Worm (Caenorhabditis elegans) whole organism, dauer: Measurements from ENCODE around the gene ndua-1.

Experiments used
- unc-62 ChIP-seq: sonication (generic microtip); optimal IDR thresholded peaks from 2 replicates; lab custom pipeline; 2017; ENCODE audit warnings: missing biosample characterization, missing genetic modification reagents, missing genetic modification characterization

The ndua-1 gene

DNA sequence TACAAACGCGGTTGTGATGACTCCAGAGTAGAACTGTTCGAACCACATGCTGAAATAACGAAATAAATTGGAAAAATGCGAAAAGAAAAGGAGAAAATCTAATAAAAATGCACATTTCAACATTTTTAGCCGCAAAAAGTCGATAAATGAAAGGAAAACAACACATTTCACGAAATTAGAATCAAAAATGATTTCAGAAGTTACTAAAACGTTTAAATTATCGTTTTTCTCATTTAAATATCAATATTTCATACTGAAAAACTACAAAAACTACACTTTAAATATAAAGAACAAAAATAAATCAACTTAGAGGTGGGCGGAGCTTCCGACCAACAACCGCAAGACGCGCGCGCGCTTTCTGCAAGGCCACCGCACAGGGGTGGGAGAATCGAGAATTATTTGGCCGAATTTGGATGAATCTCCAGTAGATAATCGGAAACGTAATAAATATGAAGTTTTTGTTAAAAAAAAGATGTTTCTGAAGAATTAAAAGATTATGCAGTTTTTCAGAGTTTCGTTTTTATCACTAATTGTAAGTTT lies at the start of gene ndua-1:
TSS of gene ndua-1 (minus strand) at position 51 of the 540 bp plus-strand sequence.
- TF ChIP-seq unc-62 (GFP tag; lab: Kevin White, UChicago) = no peak

DNA sequence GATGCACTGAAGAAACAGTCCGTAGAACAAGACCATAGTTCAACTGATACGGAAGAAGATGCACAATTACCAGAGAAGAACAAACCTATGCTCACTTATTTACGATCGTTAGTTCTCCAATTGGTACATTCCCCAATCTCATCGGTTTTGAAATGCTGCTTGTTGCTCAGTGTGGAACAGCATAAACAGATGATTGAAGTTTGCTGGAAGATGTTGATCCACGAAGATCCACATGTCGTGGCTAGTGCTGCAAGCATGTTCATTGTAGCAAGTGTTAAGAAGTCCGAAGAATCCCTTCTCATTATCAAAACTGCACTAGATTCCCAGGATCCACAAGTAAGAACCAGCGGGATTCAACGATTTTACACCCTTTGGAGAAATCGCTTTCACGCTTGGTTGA lies 40.2 kb upstream of the ndua-1 start:
- no peak for TF ChIP-seq unc-62 (GFP tag; lab: Kevin White, UChicago)

DNA sequence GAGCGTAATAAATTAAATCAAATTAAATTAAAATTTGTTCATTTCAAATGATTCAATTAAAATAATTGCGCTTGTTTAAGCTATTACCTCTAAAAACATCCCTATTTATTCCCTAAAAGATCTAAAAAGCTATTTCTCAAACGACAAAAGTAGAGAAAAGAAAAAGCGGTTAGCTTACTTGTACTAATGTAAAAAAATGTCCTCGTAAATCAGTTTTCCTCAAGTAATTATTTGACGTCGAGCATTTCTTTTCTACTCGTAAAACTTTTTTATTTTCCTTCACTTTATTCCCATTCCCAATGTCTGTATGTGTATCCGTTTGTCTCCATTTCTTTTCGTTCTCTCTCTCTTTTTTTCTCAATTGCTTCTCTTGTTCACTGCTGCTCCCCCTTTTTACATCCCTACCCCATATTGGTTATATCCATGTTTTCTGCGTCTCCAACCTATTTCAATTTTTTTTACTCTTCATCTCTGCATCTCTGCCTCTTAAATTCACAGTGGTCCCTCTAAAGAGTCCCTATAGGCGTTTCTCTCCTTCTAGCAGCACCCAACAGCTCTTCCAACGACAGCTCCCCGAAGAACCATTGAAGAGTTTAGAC lies 27.5 kb upstream of the ndua-1 start, which contains the start of gene unc-80:
TSS of gene unc-80 (plus strand) at position 533 of the 599 bp plus-strand sequence.
- no peak for TF ChIP-seq unc-62 (GFP tag; lab: Kevin White, UChicago)

DNA sequence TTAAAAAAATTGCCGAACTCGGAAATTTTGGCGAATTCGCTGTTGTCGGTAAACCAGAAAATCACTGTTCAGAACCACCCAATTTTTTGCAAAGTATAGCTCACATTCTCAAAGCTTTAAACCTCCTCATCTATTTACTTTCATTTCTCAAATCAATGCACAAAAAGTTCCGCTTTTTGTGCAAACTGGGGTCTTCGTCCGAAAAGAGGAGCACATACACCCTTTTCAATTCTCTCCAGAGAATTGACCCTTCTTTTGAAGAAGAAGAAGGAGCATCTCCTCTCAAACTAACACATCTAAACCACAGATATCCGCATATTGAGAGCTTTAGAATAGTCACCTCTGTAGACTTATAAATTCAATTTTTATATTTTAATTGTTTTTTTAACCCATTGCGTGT lies 23.6 kb upstream of the ndua-1 start:
- TF ChIP-seq unc-62 (GFP tag; lab: Kevin White, UChicago) = no peak

DNA sequence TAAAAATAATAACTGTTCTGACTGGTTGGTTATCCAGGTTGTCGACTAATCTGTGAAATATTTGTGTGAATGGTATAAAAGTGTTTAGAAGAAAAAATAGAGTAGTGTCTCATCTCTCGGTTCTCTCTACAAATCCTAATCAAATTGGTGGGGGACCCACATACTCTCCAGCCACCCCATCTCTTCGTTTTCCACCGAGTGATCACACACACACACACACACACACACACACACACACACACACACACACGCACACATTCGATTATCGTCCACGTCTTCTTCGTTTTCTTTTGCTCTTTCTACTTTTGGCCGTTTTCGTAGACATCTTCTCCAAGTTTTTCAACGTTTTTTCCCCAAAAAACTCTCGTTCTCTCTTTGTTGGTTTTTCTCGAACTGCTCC lies 21.4 kb upstream of the ndua-1 start:
- TF ChIP-seq unc-62 (GFP tag; lab: Kevin White, UChicago) = no peak

DNA sequence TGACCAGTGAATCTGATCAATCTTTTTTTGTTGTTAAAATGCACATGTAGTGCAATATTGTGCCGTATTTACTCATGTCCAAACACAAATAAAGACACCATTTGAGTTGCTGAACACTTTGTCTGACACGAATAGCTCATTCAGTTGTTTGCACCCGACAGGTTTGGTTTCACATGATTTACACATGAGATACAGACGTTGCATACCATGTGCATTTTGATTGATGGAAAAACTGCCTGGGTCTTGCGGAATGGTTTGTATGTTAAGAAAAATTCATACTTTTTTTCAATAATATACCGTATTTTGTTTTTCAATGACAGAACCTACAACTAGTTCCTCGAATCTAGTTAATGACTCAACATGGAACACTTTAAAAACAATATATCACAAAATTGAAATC lies 19.5 kb upstream of the ndua-1 start:
- TF ChIP-seq unc-62 (GFP tag; lab: Kevin White, UChicago) = no peak

DNA sequence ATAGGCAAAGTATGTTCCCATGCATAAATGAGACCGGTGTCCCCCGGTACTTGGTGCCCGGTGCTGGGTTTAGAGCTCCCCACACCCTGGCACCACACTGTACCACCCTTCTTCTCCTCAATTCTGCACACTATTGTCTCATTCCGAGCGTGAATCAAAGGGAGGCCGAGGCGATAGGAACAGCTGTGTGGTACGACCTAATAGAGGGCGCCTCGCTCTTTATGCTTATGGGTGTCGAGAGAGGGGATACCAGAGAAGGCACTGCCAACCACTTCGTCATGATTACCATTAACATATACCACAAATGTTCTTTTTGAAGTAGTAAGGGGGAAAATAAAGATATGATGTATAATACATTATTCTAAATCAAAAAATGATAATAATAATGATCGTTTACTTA lies 18.9 kb upstream of the ndua-1 start:
- no peak for TF ChIP-seq unc-62 (GFP tag; lab: Kevin White, UChicago)

DNA sequence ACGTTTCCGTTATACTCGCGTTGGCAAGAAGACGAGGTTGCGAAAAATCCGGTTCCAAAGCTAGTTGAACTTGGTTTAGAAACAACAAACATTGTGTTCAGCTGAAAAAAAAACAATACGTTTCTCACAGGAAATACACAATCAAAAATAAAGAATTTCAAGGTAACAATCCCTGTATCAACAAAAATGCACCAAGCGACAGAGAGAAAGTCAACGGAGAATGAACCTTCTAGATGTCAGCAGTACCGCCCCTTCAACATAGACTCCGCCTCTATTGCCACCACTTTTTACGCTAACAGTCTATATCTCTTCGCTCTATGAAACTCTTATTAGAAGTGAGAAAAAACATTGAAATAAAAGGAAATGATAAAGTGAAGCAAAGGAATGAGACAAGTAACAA lies 16.6 kb upstream of the ndua-1 start, which contains the start of gene F31D4.8:
TSS of gene F31D4.8 (minus strand) at position 101 of the 400 bp plus-strand sequence.
- no peak for TF ChIP-seq unc-62 (GFP tag; lab: Kevin White, UChicago)

DNA sequence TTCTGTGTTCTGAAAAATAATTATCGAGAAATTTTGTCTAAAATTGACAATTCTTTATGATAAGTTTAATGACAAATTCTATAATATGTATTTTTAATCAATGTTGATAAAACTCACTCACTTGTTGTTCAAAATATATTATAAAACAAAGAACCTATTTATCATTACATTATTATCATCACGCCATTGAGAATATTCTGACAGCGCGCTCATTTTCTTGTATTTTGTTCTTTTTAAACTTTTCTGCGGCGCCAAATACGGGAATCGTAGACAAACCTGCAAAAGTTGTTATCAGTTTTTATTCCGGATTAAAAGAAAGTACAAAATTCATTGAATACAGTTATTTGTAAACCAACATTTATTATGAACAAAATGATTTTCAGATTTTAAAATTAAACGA lies 14.7 kb upstream of the ndua-1 start:
- TF ChIP-seq unc-62 (GFP tag; lab: Kevin White, UChicago) = no peak

DNA sequence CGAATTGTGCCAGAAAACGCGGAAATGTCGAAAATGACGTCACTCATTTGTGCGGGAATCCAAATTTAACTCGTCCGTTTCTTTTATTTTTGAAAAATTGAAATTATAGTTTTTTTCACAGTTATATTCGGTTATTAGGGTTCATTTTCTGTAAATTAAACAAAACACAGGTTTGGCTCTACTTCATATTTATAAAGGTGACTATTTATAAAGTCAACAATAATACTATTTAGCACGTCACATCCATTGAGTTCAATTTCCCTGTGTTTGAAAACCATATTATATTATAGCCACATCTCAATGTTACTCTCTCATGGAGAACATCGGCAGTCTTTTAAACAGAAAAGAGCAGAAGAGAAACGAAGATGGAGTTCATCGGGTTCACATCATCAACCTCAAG lies 11.0 kb upstream of the ndua-1 start, which contains the start of gene twk-35:
TSS of gene twk-35 (plus strand) at position 301 of the 400 bp plus-strand sequence.
- no peak for TF ChIP-seq unc-62 (GFP tag; lab: Kevin White, UChicago)

DNA sequence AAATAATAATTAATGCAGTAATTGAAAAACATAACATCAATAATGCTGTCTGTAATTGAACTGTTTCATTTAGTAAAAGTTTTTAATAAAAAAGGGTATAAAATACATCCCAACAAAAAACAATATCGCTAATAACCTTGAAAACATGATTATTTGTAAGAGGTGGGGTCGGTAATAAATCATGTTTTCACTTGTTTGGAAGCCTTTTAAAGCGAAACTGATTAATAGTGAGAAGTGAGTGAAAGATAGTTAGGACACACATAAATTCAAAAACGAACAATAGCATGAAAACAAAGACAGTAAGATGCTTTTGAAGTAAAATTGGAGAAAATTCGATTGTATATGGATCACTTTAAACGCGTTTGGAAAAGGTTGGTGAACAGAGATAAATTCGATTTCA lies 9.4 kb upstream of the ndua-1 start, which contains the start of gene try-4:
TSS of gene try-4 (minus strand) at position 74 of the 400 bp plus-strand sequence.
- no peak for TF ChIP-seq unc-62 (GFP tag; lab: Kevin White, UChicago)

DNA sequence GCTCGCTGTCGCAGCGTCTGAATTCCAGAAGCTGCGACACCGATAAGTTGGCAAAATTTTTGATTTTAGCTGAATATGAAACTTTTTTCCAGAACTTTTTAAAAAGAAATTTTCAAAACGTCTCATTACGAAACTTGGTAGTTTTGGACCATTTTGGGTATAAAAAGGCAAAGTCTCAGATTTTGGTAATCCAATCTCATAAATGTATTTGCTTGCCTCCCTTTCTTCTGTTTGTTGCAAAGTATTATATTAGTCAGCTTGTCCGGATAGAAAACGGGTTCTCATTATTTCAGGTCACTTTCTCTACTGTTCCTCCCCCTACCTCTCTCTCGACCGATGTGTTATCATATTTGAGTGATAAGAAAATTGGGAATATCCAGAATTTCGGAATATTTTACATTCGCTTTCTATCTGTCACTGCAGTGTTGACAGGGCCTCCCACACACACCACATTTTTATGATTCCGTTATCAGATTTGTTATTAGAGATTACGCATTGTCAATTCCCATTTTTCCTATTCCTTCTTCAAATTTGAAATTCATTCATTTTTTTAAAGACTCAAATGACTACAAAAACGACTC lies 2.0 kb upstream of the ndua-1 start, which contains the start of gene F31D4.5:
TSS of gene F31D4.5 (plus strand) at position 491 of the 581 bp plus-strand sequence.
- TF ChIP-seq unc-62 (GFP tag; lab: Kevin White, UChicago) = no peak

DNA sequence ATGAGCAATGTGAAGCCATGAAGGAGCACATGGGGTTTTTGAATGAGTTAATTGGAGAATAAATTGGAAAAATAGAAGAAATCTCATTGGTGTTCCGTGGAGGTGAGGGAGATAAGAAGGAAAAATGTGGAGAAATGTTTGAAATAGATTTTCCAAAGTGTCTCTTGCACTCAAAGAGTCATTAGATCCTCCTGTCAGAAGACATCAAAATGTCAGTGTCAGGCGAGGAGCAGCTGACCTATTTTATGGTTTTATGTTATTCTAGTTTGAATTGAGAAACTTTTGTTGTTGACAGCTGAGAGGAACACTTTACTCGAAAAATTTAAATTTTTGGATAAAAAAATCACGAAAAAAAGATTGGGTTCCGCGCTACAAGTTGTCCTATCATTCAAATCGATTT lies 1.1 kb downstream of the ndua-1 start, which contains the start of gene clec-264:
TSS of gene clec-264 (minus strand) at position 122 of the 400 bp plus-strand sequence.
- TF ChIP-seq unc-62 (GFP tag; lab: Kevin White, UChicago) = no peak

DNA sequence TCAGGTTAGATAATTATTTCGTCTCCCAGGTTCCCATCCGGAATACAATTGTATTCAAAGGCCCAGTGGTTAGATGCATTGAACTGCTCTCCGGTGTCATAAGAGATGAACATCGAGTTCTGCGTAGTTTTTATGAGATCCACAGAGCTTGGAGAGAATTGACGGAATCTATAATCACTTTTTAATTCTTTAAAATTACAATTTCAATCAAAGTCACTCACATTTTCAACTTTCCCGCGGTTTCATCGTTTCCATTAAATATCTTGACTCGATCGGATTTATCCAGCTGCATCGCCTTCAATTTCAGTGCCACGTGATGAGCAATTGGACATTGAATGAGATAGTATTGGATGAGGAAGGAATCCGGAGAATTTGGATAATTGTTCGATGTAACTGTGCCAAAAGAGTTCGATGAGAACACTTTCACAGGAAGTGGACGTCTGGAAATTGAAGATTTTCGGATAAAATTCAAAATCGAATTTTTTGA lies 3.9 kb downstream of the ndua-1 start:
- no peak for TF ChIP-seq unc-62 (GFP tag; lab: Kevin White, UChicago)

DNA sequence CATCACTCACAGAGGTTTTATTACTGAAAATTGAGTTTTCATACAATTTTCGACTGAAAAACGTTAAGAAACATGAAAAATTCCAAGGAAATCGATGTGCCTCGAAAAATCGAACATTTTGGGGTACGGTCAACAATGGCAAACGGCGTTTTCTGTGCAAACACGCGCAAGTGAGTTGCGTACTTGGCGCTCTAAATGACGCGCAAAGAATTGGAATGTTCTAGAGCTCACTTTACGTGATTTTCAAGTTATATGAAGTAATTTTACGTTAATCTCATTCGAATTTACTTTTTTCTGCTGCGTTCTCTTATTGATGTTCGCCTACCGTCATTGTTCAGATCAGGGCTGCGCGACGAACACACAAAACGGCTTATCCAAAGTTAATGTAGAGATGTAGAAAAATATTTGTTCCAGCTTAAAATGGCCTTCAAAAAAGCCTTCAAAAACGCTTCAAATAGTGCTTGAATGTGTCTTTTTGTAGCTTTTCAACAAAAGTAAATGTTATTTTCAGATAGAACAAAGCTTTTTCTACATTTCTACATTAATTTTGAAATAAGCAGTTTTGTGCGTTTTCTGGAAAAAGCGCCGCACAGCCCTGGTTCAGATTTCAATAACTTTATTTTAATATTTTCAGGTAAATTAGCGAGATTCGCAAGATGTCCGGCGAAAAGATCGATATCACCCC lies 6.0 kb downstream of the ndua-1 start, which contains the start of the genes F31D4.2 and fkb-6:
TSS of gene F31D4.2 (minus strand) at position 23 of the 685 bp plus-strand sequence.
TSS of gene fkb-6 (plus strand) at position 635 of the 685 bp plus-strand sequence.
- TF ChIP-seq unc-62 (GFP tag; lab: Kevin White, UChicago) = no peak
